Worm (Caenorhabditis elegans) whole organism, L1 larva: ENCODE data around the gene raga-1.

ENCODE experiments used
- C16A3.4 ChIP-seq: fragments of 150-350 bp; optimal IDR thresholded peaks from 2 replicates; lab custom pipeline; 2014; ENCODE audit warnings: missing biosample characterization, missing genetic modification characterization
- F16B12.6 ChIP-seq: fragments of 150-350 bp; optimal IDR thresholded peaks from 2 replicates; lab custom pipeline; 2014; ENCODE audit warnings: missing biosample characterization, missing genetic modification characterization
- aly-2 ChIP-seq: fragments of 150-350 bp; optimal IDR thresholded peaks from 2 replicates; lab custom pipeline; 2014; ENCODE audit warnings: missing biosample characterization, missing genetic modification characterization
- ama-1 ChIP-seq: fragments of 150-350 bp; optimal IDR thresholded peaks from 2 replicates; lab custom pipeline; 2014
- blmp-1 ChIP-seq: fragments of 150-350 bp; optimal IDR thresholded peaks from 2 replicates; lab custom pipeline; 2014; ENCODE audit warnings: missing biosample characterization, missing genetic modification characterization
- ceh-63 ChIP-seq: fragments of 200-800 bp; sonication (Bioruptor generic); optimal IDR thresholded peaks from 2 replicates; lab custom pipeline; 2018; ENCODE audit warnings: mild to moderate bottlenecking, missing genetic modification characterization, missing compliant biosample characterization
- ceh-82 ChIP-seq, 3 experiments: fragments of 150-350 bp in 1 of 3; sonication (generic microtip) in 2 of 3; optimal IDR thresholded peaks; 2 replicates each; lab custom pipeline; 2014 to 2017; ENCODE audit warnings: missing biosample characterization in 3 of 3, missing genetic modification characterization in 3 of 3
- ceh-90 ChIP-seq: sonication (generic microtip); optimal IDR thresholded peaks from 2 replicates; lab custom pipeline; 2016; ENCODE audit warnings: missing genetic modification characterization, missing compliant biosample characterization
- ces-1 ChIP-seq: fragments of 150-350 bp; optimal IDR thresholded peaks from 2 replicates; lab custom pipeline; 2014; ENCODE audit warnings: missing biosample characterization, missing genetic modification reagents, missing genetic modification characterization
- dpl-1 ChIP-seq, 3 experiments: fragments of 150-350 bp in 2 of 3; sonication (generic microtip) in 1 of 3; optimal IDR thresholded peaks; 2 replicates each; lab custom pipeline; 2014 to 2017; ENCODE audit warnings: missing biosample characterization in 3 of 3, missing genetic modification characterization in 3 of 3, missing genetic modification reagents in 3 of 3
- efl-3 ChIP-seq: fragments of 200-800 bp; sonication (Bioruptor generic); optimal IDR thresholded peaks from 2 replicates; lab custom pipeline; 2018; ENCODE audit warnings: mild to moderate bottlenecking, missing genetic modification characterization, missing compliant biosample characterization
- egl-13 ChIP-seq: sonication (generic microtip); optimal IDR thresholded peaks from 2 replicates; lab custom pipeline; 2016; ENCODE audit warnings: missing genotype, missing genetic modification reagents, missing genetic modification characterization, missing compliant biosample characterization
- egl-27 ChIP-seq, 2 experiments: fragments of 150-350 bp in 1 of 2; sonication (generic microtip); optimal IDR thresholded peaks; 3 replicates each; lab custom pipeline; 2017 to 2018; ENCODE audit warnings: missing biosample characterization in 2 of 2, missing genetic modification characterization in 2 of 2, missing genetic modification reagents in 2 of 2
- elt-2 ChIP-seq: sonication (generic microtip); optimal IDR thresholded peaks from 2 replicates; lab custom pipeline; 2016; ENCODE audit warnings: missing genetic modification characterization, mild to moderate bottlenecking, inconsistent platforms, missing compliant biosample characterization, missing genetic modification reagents
- elt-3 ChIP-seq, 6 experiments: fragments of 150-350 bp in 1 of 6; sonication (generic microtip); optimal IDR thresholded peaks; 2 replicates each; lab custom pipeline; 2017 to 2018; ENCODE audit warnings: missing biosample characterization in 6 of 6, missing genetic modification characterization in 6 of 6, inconsistent platforms in 1 of 6
- ets-5 ChIP-seq: fragments of 200-800 bp; sonication (Bioruptor generic); IDR thresholded peaks from 2 replicates; pipeline ENCODE4 v1.3.6; 2022; ENCODE audit warnings: missing genetic modification characterization, missing compliant biosample characterization
- fkh-10 ChIP-seq: sonication (generic microtip); optimal IDR thresholded peaks from 2 replicates; lab custom pipeline; 2017; ENCODE audit warnings: missing biosample characterization, missing genetic modification reagents, missing genetic modification characterization
- fkh-8 ChIP-seq: sonication (generic microtip); optimal IDR thresholded peaks from 2 replicates; lab custom pipeline; 2016; ENCODE audit warnings: mild to moderate bottlenecking, missing genetic modification characterization, missing compliant biosample characterization
- fos-1 ChIP-seq: fragments of 150-350 bp; optimal IDR thresholded peaks from 2 replicates; lab custom pipeline; 2014; ENCODE audit warnings: missing biosample characterization, missing genetic modification characterization
- hlh-17 ChIP-seq: fragments of 200-800 bp; sonication (Bioruptor generic); optimal IDR thresholded peaks from 2 replicates; lab custom pipeline; 2018; ENCODE audit warnings: missing genetic modification characterization, mild to moderate bottlenecking, missing compliant biosample characterization, moderate library complexity, borderline replicate concordance
- hlh-4 ChIP-seq: sonication (generic microtip); optimal IDR thresholded peaks from 2 replicates; lab custom pipeline; 2016; ENCODE audit warnings: mild to moderate bottlenecking, missing genetic modification characterization, missing compliant biosample characterization
- hpl-2 ChIP-seq: fragments of 150-350 bp; optimal IDR thresholded peaks from 2 replicates; lab custom pipeline; 2014; ENCODE audit warnings: missing biosample characterization, missing genetic modification reagents, missing genetic modification characterization
- irx-1 ChIP-seq: sonication (generic microtip); optimal IDR thresholded peaks from 2 replicates; lab custom pipeline; 2016; ENCODE audit warnings: missing genetic modification characterization, missing compliant biosample characterization
- jun-1 ChIP-seq: fragments of 150-350 bp; optimal IDR thresholded peaks from 2 replicates; lab custom pipeline; 2014; ENCODE audit warnings: missing biosample characterization, missing genetic modification reagents, missing genetic modification characterization
- lin-15B ChIP-seq: fragments of 150-350 bp; sonication (generic microtip); optimal IDR thresholded peaks from 3 replicates; lab custom pipeline; 2014; ENCODE audit warnings: missing biosample characterization, missing genetic modification characterization
- lin-35 ChIP-seq, 2 experiments: fragments of 150-350 bp; optimal IDR thresholded peaks; 2 replicates each; lab custom pipeline; 2014; ENCODE audit warnings: missing biosample characterization in 2 of 2, missing genetic modification characterization in 2 of 2, missing genetic modification reagents in 2 of 2
- lir-3 ChIP-seq: sonication (generic microtip); optimal IDR thresholded peaks from 2 replicates; lab custom pipeline; 2016; ENCODE audit warnings: mild to moderate bottlenecking, missing genetic modification characterization, moderate library complexity, missing compliant biosample characterization; ENCODE audit not compliant: poor library complexity
- mab-9 ChIP-seq: fragments of 200-800 bp; sonication (Bioruptor generic); IDR thresholded peaks from 2 replicates; pipeline ENCODE4 v1.3.6; 2022; ENCODE audit warnings: missing genetic modification reagents, missing genetic modification characterization, missing compliant biosample characterization
- mef-2 ChIP-seq: fragments of 150-350 bp; optimal IDR thresholded peaks from 2 replicates; lab custom pipeline; 2014; ENCODE audit warnings: missing biosample characterization, missing genetic modification characterization
- mep-1 ChIP-seq: fragments of 150-350 bp; optimal IDR thresholded peaks from 2 replicates; lab custom pipeline; 2014; ENCODE audit warnings: missing biosample characterization, missing genetic modification characterization
- nhr-11 ChIP-seq: fragments of 150-350 bp; optimal IDR thresholded peaks from 2 replicates; lab custom pipeline; 2014; ENCODE audit warnings: missing biosample characterization, missing genetic modification characterization
- nhr-12 ChIP-seq: sonication (generic microtip); optimal IDR thresholded peaks from 2 replicates; lab custom pipeline; 2017; ENCODE audit warnings: missing biosample characterization, missing genetic modification characterization
- nhr-20 ChIP-seq: sonication (generic microtip); optimal IDR thresholded peaks from 2 replicates; lab custom pipeline; 2016; ENCODE audit warnings: mild to moderate bottlenecking, missing genetic modification characterization, missing compliant biosample characterization
- nhr-237 ChIP-seq: fragments of 150-350 bp; optimal IDR thresholded peaks from 2 replicates; lab custom pipeline; 2014; ENCODE audit warnings: missing biosample characterization, missing genetic modification characterization
- nhr-28 ChIP-seq: fragments of 150-350 bp; optimal IDR thresholded peaks from 2 replicates; lab custom pipeline; 2014; ENCODE audit warnings: missing biosample characterization, missing genetic modification characterization
- nhr-47 ChIP-seq: sonication (generic microtip); optimal IDR thresholded peaks from 2 replicates; lab custom pipeline; 2016; ENCODE audit warnings: mild to moderate bottlenecking, missing genetic modification characterization, moderate library complexity, missing compliant biosample characterization
- nhr-84 ChIP-seq: sonication (generic microtip); optimal IDR thresholded peaks from 2 replicates; lab custom pipeline; 2017; ENCODE audit warnings: missing biosample characterization, missing genetic modification characterization
- nhr-85 ChIP-seq: sonication (generic microtip); peaks from one replicate; lab custom pipeline; 2016; ENCODE audit warnings: missing genetic modification characterization, inconsistent platforms, missing compliant biosample characterization
- nhr-90 ChIP-seq: sonication (generic microtip); optimal IDR thresholded peaks from 2 replicates; lab custom pipeline; 2016; ENCODE audit warnings: mild to moderate bottlenecking, missing genetic modification characterization, missing compliant biosample characterization; ENCODE audit not compliant: poor library complexity
- pqm-1 ChIP-seq: sonication (generic microtip); optimal IDR thresholded peaks from 3 replicates; lab custom pipeline; 2017; ENCODE audit warnings: missing biosample characterization, missing genetic modification characterization
- skn-1 ChIP-seq: fragments of 150-350 bp; optimal IDR thresholded peaks from 2 replicates; lab custom pipeline; 2014; ENCODE audit warnings: missing biosample characterization, missing genetic modification characterization
- snu-23 ChIP-seq: sonication (generic microtip); optimal IDR thresholded peaks from 2 replicates; lab custom pipeline; 2016; ENCODE audit warnings: missing genetic modification characterization, missing compliant biosample characterization
- sox-4 ChIP-seq: sonication (generic microtip); optimal IDR thresholded peaks from 2 replicates; lab custom pipeline; 2016; ENCODE audit warnings: missing genetic modification characterization, missing compliant biosample characterization
- sup-37 ChIP-seq: fragments of 200-800 bp; sonication (Bioruptor generic); optimal IDR thresholded peaks from 2 replicates; lab custom pipeline; 2018; ENCODE audit warnings: mild to moderate bottlenecking, missing genetic modification characterization, missing compliant biosample characterization
- tbx-2 ChIP-seq: sonication (generic microtip); optimal IDR thresholded peaks from 2 replicates; lab custom pipeline; 2016; ENCODE audit warnings: missing genetic modification characterization, missing compliant biosample characterization
- tlp-1 ChIP-seq: fragments of 150-350 bp; optimal IDR thresholded peaks from 2 replicates; lab custom pipeline; 2014; ENCODE audit warnings: missing biosample characterization, missing genetic modification characterization
- unc-130 ChIP-seq: fragments of 150-350 bp; optimal IDR thresholded peaks from 2 replicates; lab custom pipeline; 2017; ENCODE audit warnings: missing biosample characterization, missing genetic modification characterization, inconsistent platforms
- unc-86 ChIP-seq: sonication (generic microtip); optimal IDR thresholded peaks from 2 replicates; lab custom pipeline; 2016; ENCODE audit warnings: missing genetic modification characterization, missing compliant biosample characterization
- unc-98 ChIP-seq: fragments of 200-800 bp; sonication (Bioruptor generic); IDR thresholded peaks from 2 replicates; pipeline ENCODE4 v1.3.6; 2022; ENCODE audit warnings: missing genetic modification characterization, missing compliant biosample characterization
- vab-15 ChIP-seq: sonication (generic microtip); optimal IDR thresholded peaks from 2 replicates; lab custom pipeline; 2017; ENCODE audit warnings: missing genotype, mild to moderate bottlenecking, missing genetic modification characterization, missing compliant biosample characterization
- xbp-1 ChIP-seq: sonication (generic microtip); optimal IDR thresholded peaks from 2 replicates; lab custom pipeline; 2016; ENCODE audit warnings: missing genetic modification characterization, missing compliant biosample characterization
- zag-1 ChIP-seq: fragments of 150-350 bp; optimal IDR thresholded peaks from 2 replicates; lab custom pipeline; 2014; ENCODE audit warnings: missing biosample characterization, missing genetic modification characterization
- zip-4 ChIP-seq: fragments of 200-800 bp; sonication (Bioruptor generic); optimal IDR thresholded peaks from 2 replicates; lab custom pipeline; 2018; ENCODE audit warnings: mild to moderate bottlenecking, missing genetic modification characterization, moderate library complexity, missing compliant biosample characterization

The raga-1 gene

ce11 chrII:11345570-11346029, 44.4 kb downstream of the raga-1 start, which contains the start of gene nduf-11:
nduf-11 (minus strand) TSS chrII:11345620.
- peak; percentile 63 for TF ChIP-seq sox-4 (tag; lab: Kevin White, UChicago)
- peak; percentile 56 for TF ChIP-seq egl-13
- TF ChIP-seq nhr-12 (tag; lab: Kevin White, UChicago): no peak
- TF ChIP-seq nhr-237 (tag; lab: Kevin White, UChicago): peak; percentile 37
- peak; percentile 84 for TF ChIP-seq unc-86 (tag; lab: Kevin White, UChicago)
- TF ChIP-seq zag-1 (tag; lab: Kevin White, UChicago): no peak
- peak; percentile 77 for TF ChIP-seq fos-1 (tag; lab: Kevin White, UChicago)
- no peak for TF ChIP-seq mef-2 (tag; lab: Kevin White, UChicago)
- TF ChIP-seq tlp-1: no peak
- no peak for TF ChIP-seq nhr-84 (tag; lab: Kevin White, UChicago)
- TF ChIP-seq snu-23: peak; percentile 91
- peak; percentile 68 for TF ChIP-seq unc-130 (tag; lab: Kevin White, UChicago)
- no peak for TF ChIP-seq nhr-28 (tag; lab: Kevin White, UChicago)
- peak; percentile 97 to 98 (median 97) for TF ChIP-seq dpl-1 (GFP tag; optimal IDR thresholded peaks at IDR 0.05; lab: Kevin White, UChicago)
- peak; percentile 87 for TF ChIP-seq nhr-90 (tag; lab: Kevin White, UChicago)
- TF ChIP-seq unc-98 (GFP tag; lab: Robert Waterston, UW): no peak
- TF ChIP-seq ceh-90 (tag; lab: Kevin White, UChicago): peak; percentile 36
- peak; percentile 71 for TF ChIP-seq fkh-8
- peak; percentile 23 for TF ChIP-seq fkh-10 (GFP tag; lab: Kevin White, UChicago)
- TF ChIP-seq sup-37: peak; percentile 70
- TF ChIP-seq lir-3: peak; percentile 74
- peak; percentile 94 for TF ChIP-seq nhr-85
- TF ChIP-seq nhr-20 (tag; lab: Kevin White, UChicago): peak; percentile 87
- TF ChIP-seq aly-2: peak; percentile 45
- peak; percentile 95 to 98 for TF ChIP-seq lin-35 (GFP tag; optimal IDR thresholded peaks at IDR 0.05; lab: Kevin White, UChicago)
- TF ChIP-seq hlh-4 (tag; lab: Kevin White, UChicago): no peak
- TF ChIP-seq ceh-63 (GFP tag; lab: Kevin White, UChicago): no peak
- TF ChIP-seq skn-1 (tag; lab: Kevin White, UChicago): peak; percentile 91
- TF ChIP-seq pqm-1 (tag; lab: Kevin White, UChicago): no peak
- 0 out of 2 replicates have a peak, but pooled peaks have one; percentile 21 for TF ChIP-seq mab-9
- TF ChIP-seq blmp-1 (tag; lab: Kevin White, UChicago): peak; percentile 70
- TF ChIP-seq elt-2 (tag; lab: Kevin White, UChicago): peak; percentile 74
- TF ChIP-seq egl-27 (tag; optimal IDR thresholded peaks at IDR 0.05; lab: Kevin White, UChicago): no peak
- TF ChIP-seq efl-3: peak; percentile 8
- TF ChIP-seq irx-1 (tag; lab: Kevin White, UChicago): peak; percentile 85
- peak; percentile 81 for TF ChIP-seq C16A3.4 (tag; lab: Kevin White, UChicago)
- TF ChIP-seq ets-5 (GFP tag; lab: Robert Waterston, UW): no peak
- TF ChIP-seq F16B12.6 (tag; lab: Kevin White, UChicago): peak; percentile 63
- TF ChIP-seq nhr-47 (tag; lab: Kevin White, UChicago): peak; percentile 94
- TF ChIP-seq xbp-1: peak; percentile 87
- peak; percentile 69 for TF ChIP-seq ama-1 (lab: Kevin White, UChicago)
- TF ChIP-seq ces-1: no peak
- TF ChIP-seq mep-1 (tag; lab: Kevin White, UChicago): peak; percentile 93
- peak; percentile 66 for TF ChIP-seq nhr-11 (tag; lab: Kevin White, UChicago)
- TF ChIP-seq jun-1: peak; percentile 62
- peak; percentile 69 for TF ChIP-seq lin-15B (tag; lab: Kevin White, UChicago)
- TF ChIP-seq hpl-2 (GFP tag; lab: Kevin White, UChicago): no peak
- TF ChIP-seq zip-4 (GFP tag; lab: Kevin White, UChicago): peak; percentile 54
- TF ChIP-seq vab-15 (tag; lab: Kevin White, UChicago): no peak
- peak; percentile 91 for TF ChIP-seq tbx-2 (tag; lab: Kevin White, UChicago)
- peak in 2 of 6 experiments; percentile 64 to 91 for TF ChIP-seq elt-3 (tag; optimal IDR thresholded peaks at IDR 0.05; lab: Kevin White, UChicago)
- peak; percentile 82 to 90 (median 87) for TF ChIP-seq ceh-82 (tag; optimal IDR thresholded peaks at IDR 0.05; lab: Kevin White, UChicago)
- TF ChIP-seq hlh-17: no peak
